Fruit fly (Drosophila melanogaster): Measurements from ENCODE around the gene IntS9.
A peak's percentile ranks its signal among the peaks of the same experiment; 100 is the strongest.

Gene IntS9

DNA sequence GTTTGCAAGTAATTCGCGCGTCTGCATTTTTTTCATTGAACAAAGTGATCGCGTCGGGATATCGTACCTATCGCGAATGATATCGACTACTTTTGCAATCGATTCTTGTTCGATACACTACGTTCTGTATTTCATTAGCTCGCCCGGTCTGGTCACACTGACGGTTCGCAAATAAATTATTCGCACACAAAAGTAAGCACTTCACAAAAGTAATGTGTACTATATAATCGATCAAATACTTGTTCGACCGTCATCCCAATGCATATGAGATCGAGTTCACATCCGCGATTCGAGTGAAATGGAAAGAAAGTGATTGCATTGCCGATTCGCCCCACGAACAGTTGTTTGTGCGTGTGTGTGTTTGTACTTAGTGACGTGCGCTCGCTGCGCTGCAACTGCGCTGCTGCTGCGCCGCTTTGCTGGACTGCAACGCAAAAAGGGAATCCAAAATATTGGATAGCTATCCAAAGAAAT is 15.1 kb downstream of the IntS9 start, which contains the start of the genes CG5235 and ClC-c:
TSS of gene CG5235 (minus strand) at position 63 of the 474 bp plus-strand sequence.
TSS of gene ClC-c (plus strand) at position 125 of the 474 bp plus-strand sequence.
- peak; percentile 28 for TF ChIP-seq CG17801 (GFP tag; optimal IDR thresholded peaks at IDR 0.05; ENCODE audit: partially characterized antibody)

dm6 chr3L:16087323-16087816 is 18.1 kb downstream of the IntS9 start, which contains the start of gene Tasp1:
Tasp1 (minus strand) TSS chr3L:16087525.
- TF ChIP-seq CG17801 (GFP tag; optimal IDR thresholded peaks at IDR 0.05; ENCODE audit: partially characterized antibody): peak; percentile 57

- TF ChIP-seq CG17801 (GFP tag; optimal IDR thresholded peaks at IDR 0.05; ENCODE audit: partially characterized antibody): no peak
These were observed 21.7 kb downstream of the IntS9 start, which contains the start of gene CG13075 for dm6 chr3L:16083693-16084092. CG13075 (plus strand) TSS chr3L:16083993.

dm6 chr3L:16082251-16082650 is 23.2 kb downstream of the IntS9 start, which contains the start of gene CG33258:
CG33258 (plus strand) TSS chr3L:16082551.
- TF ChIP-seq CG17801 (GFP tag; optimal IDR thresholded peaks at IDR 0.05; ENCODE audit: partially characterized antibody): no peak

dm6 chr3L:16060806-16061600 is 44.4 kb downstream of the IntS9 start:
- no peak for TF ChIP-seq CG17801 (GFP tag; optimal IDR thresholded peaks at IDR 0.05; ENCODE audit: partially characterized antibody)

dm6 chr3L:16056101-16056891 is 49.1 kb downstream of the IntS9 start:
- no peak for TF ChIP-seq CG17801 (GFP tag; optimal IDR thresholded peaks at IDR 0.05; ENCODE audit: partially characterized antibody)

dm6 chr3L:16054095-16054494 is 51.3 kb downstream of the IntS9 start:
- TF ChIP-seq CG17801 (GFP tag; optimal IDR thresholded peaks at IDR 0.05; ENCODE audit: partially characterized antibody): no peak
